Worm (Caenorhabditis elegans) whole organism, midembryonic: Measurements from ENCODE around the gene F53F4.1.
A peak's percentile ranks its signal among the peaks of the same experiment; 100 is the strongest.

Experiments
- T22C8.4 ChIP-seq: fragments of 200-800 bp; sonication (Bioruptor generic); IDR thresholded peaks from 2 replicates; pipeline ENCODE4 v1.3.6; 2022; ENCODE audit warnings: missing genetic modification characterization, missing compliant biosample characterization
- cog-1 ChIP-seq: sonication (generic microtip); optimal IDR thresholded peaks from 2 replicates; lab custom pipeline; 2016; ENCODE audit warnings: missing genetic modification characterization, missing compliant biosample characterization
- flt-1 ChIP-seq: fragments of 200-800 bp; sonication (Bioruptor generic); IDR thresholded peaks from 2 replicates; pipeline ENCODE4 v1.3.6; 2022; ENCODE audit warnings: missing genetic modification characterization, missing compliant biosample characterization
- klf-2 ChIP-seq: fragments of 200-800 bp; sonication (Bioruptor generic); conservative IDR thresholded peaks from 2 replicates; pipeline ENCODE4 v1.3.6; 2022; ENCODE audit warnings: missing genetic modification reagents, missing genetic modification characterization, missing compliant biosample characterization
- ref-1 ChIP-seq: fragments of 200-800 bp; sonication (Bioruptor generic); conservative IDR thresholded peaks from 2 replicates; pipeline ENCODE4 v1.3.6; 2022; ENCODE audit warnings: missing genetic modification reagents, missing genetic modification characterization, missing compliant biosample characterization
- tab-1 ChIP-seq: fragments of 200-800 bp; sonication (Bioruptor generic); IDR thresholded peaks from 2 replicates; pipeline ENCODE4 v1.3.6; 2022; ENCODE audit warnings: missing genetic modification characterization, missing compliant biosample characterization
- ztf-23 ChIP-seq: fragments of 200-800 bp; sonication (Bioruptor generic); IDR thresholded peaks from 2 replicates; pipeline ENCODE4 v1.3.6; 2022; ENCODE audit warnings: missing genetic modification reagents, missing genetic modification characterization, missing compliant biosample characterization
- ztf-29 ChIP-seq: fragments of 200-800 bp; sonication (Bioruptor generic); IDR thresholded peaks from 2 replicates; pipeline ENCODE4 v1.3.6; 2022; ENCODE audit warnings: missing genetic modification reagents, missing genetic modification characterization, missing compliant biosample characterization

ce11 chrV:13556746-13557145 is 27.8 kb upstream of the F53F4.1 start, which contains the start of gene cav-2:
- TF ChIP-seq ztf-29 (GFP tag; lab: Robert Waterston, UW) (no peak), ref-1 (GFP tag; lab: Robert Waterston, UW) (no peak), flt-1 (GFP tag; lab: Robert Waterston, UW) (peak; percentile 87), klf-2 (GFP tag; lab: Robert Waterston, UW) (peak; percentile 56; the same call in 1 of the 2 replicates), ztf-23 (peak; percentile 73), tab-1 (GFP tag; lab: Robert Waterston, UW) (no peak), cog-1 (tag; lab: Kevin White, UChicago) (peak; percentile 3), T22C8.4 (GFP tag; lab: Robert Waterston, UW) (no peak)
